Fruit fly (Drosophila melanogaster): Measurements from ENCODE around the gene Scsalpha2.

- no peak for TF ChIP-seq CG13204 (GFP tag; optimal IDR thresholded peaks at IDR 0.05)
- no peak for TF ChIP-seq CG8159 (tag; optimal IDR thresholded peaks at IDR 0.05)
- TF ChIP-seq rn (GFP tag; IDR thresholded peaks at IDR 0.05): no peak
- no peak for TF ChIP-seq CG32121 (GFP tag; IDR thresholded peaks at IDR 0.05)
- no peak for TF ChIP-seq CG4496 (GFP tag; IDR thresholded peaks at IDR 0.05)
- TF ChIP-seq CG14655 (GFP tag; optimal IDR thresholded peaks at IDR 0.05): no peak
Measured at dm6 chr3R:19486422-19486821, 23.6 kb upstream of the Scsalpha2 start.

All from whole organism, pupa.